Fruit fly (Drosophila melanogaster) whole organism, prepupa: ENCODE measurements around the gene CG2126.

Experiments used
- CG11762 ChIP-seq: fragments of 200-800 bp; sonication (Bioruptor generic); optimal IDR thresholded peaks from 3 replicates; lab custom pipeline; 2016; ENCODE audit warnings: missing biosample characterization, missing genetic modification characterization; ENCODE audit not compliant: insufficient read depth
- CG11902 ChIP-seq: fragments of 200-800 bp; sonication (Bioruptor generic); optimal IDR thresholded peaks from 3 replicates; lab custom pipeline; 2016; ENCODE audit warnings: missing biosample characterization, missing genetic modification characterization
- CG1621 ChIP-seq: fragments of 200-800 bp; sonication (Bioruptor generic); optimal IDR thresholded peaks from 3 replicates; lab custom pipeline; 2018; ENCODE audit warnings: missing biosample characterization, mild to moderate bottlenecking, missing genetic modification characterization
- CG32006 ChIP-seq: fragments of 200-800 bp; sonication (Bioruptor generic); optimal IDR thresholded peaks from 3 replicates; lab custom pipeline; 2017; ENCODE audit warnings: missing biosample characterization, mild to moderate bottlenecking, missing genetic modification characterization
- CG8119 ChIP-seq: fragments of 200-800 bp; sonication (Bioruptor generic); IDR thresholded peaks from 3 replicates; pipeline ENCODE4 v1.3.6; 2022; ENCODE audit warnings: missing biosample characterization, missing genetic modification characterization
- CG8319 ChIP-seq: fragments of 200-800 bp; sonication (Bioruptor generic); optimal IDR thresholded peaks from 3 replicates; lab custom pipeline; 2016; ENCODE audit warnings: missing biosample characterization, missing genetic modification characterization
- CG9139 ChIP-seq: fragments of 200-800 bp; sonication (Bioruptor generic); optimal IDR thresholded peaks from 3 replicates; lab custom pipeline; 2017; ENCODE audit warnings: missing biosample characterization, mild to moderate bottlenecking, missing genetic modification characterization
- Ets21C ChIP-seq: fragments of 200-800 bp; sonication (Bioruptor generic); optimal IDR thresholded peaks from 3 replicates; lab custom pipeline; 2016; ENCODE audit warnings: missing biosample characterization, missing genetic modification characterization
- Gug ChIP-seq: fragments of 200-800 bp; sonication (Bioruptor generic); IDR thresholded peaks from 2 replicates; pipeline ENCODE4 v1.3.6; 2022; ENCODE audit warnings: missing biosample characterization, missing genetic modification characterization
- Lpt ChIP-seq: fragments of 200-800 bp; sonication (Bioruptor generic); optimal IDR thresholded peaks from 3 replicates; lab custom pipeline; 2016; ENCODE audit warnings: missing biosample characterization, missing genetic modification characterization
- Met ChIP-seq: fragments of 200-800 bp; sonication (Bioruptor generic); optimal IDR thresholded peaks from 3 replicates; lab custom pipeline; 2016; ENCODE audit warnings: missing biosample characterization, missing genetic modification characterization
- dac ChIP-seq: fragments of 200-800 bp; sonication (Bioruptor generic); optimal IDR thresholded peaks from 2 replicates; lab custom pipeline; 2017; ENCODE audit warnings: missing biosample characterization, mild to moderate bottlenecking, missing genetic modification characterization
- salr ChIP-seq, 2 experiments: fragments of 200-800 bp; sonication (Bioruptor generic); optimal IDR thresholded peaks; 3 replicates each; lab custom pipeline; 2016 to 2018; ENCODE audit warnings: missing biosample characterization in 2 of 2, missing genetic modification characterization in 2 of 2, mild to moderate bottlenecking in 1 of 2
- svp ChIP-seq: fragments of 200-800 bp; sonication (Bioruptor generic); peaks from one replicate; lab custom pipeline; 2016; ENCODE audit warnings: missing biosample characterization, missing genetic modification characterization

DNA sequence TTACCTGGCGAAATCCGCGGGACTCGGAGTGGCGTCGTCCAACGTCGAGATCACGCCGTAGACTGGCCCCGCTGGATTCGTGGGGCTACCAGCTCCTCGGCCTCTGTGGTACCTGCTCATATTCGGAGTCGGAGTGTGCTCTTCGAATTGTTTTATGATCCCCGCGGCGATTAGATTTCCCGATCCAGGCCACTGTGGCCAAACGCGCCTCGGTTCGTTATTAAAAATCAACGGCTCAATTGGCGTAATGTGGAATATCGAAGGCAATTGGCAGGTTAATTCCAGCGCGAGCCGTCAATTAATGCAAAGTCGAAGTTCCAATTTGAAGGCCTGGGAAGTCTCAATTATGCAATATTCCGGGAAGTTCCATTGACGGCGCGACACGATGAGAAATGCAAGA is 33.2 kb upstream of the CG2126 start:
- TF ChIP-seq Lpt (GFP tag; lab: Kevin White, UChicago) = no peak
- TF ChIP-seq salr (GFP tag; optimal IDR thresholded peaks at IDR 0.05; lab: Kevin White, UChicago) = no peak
- no peak for TF ChIP-seq CG32006 (GFP tag; lab: Kevin White, UChicago)
- no peak for TF ChIP-seq svp
- TF ChIP-seq CG9139 = no peak
- TF ChIP-seq Met = no peak
- TF ChIP-seq dac (GFP tag; lab: Kevin White, UChicago) = no peak
- no peak for TF ChIP-seq CG11762
- TF ChIP-seq CG8119 (GFP tag; lab: Robert Waterston, UW) = no peak
- no peak for TF ChIP-seq Gug (GFP tag; lab: Robert Waterston, UW)
- no peak for TF ChIP-seq CG1621 (tag; lab: Kevin White, UChicago)
- TF ChIP-seq CG11902 (GFP tag; lab: Kevin White, UChicago) = no peak
- TF ChIP-seq CG8319 (GFP tag; lab: Kevin White, UChicago) = no peak
- no peak for TF ChIP-seq Ets21C (GFP tag; lab: Kevin White, UChicago)
